Worm (Caenorhabditis elegans) whole organism, L3 larva: ENCODE measurements around the gene num-1.

ENCODE experiments used
- R02D3.7 ChIP-seq: fragments of 150-350 bp; optimal IDR thresholded peaks from 2 replicates; lab custom pipeline; 2014; ENCODE audit warnings: missing biosample characterization, missing genetic modification characterization
- ZK546.5 ChIP-seq: sonication (generic microtip); optimal IDR thresholded peaks from 2 replicates; lab custom pipeline; 2017; ENCODE audit warnings: missing biosample characterization, missing genetic modification characterization
- ama-1 ChIP-seq: fragments of 150-350 bp; optimal IDR thresholded peaks from 2 replicates; lab custom pipeline; 2018
- ceh-16 ChIP-seq: sonication (generic microtip); optimal IDR thresholded peaks from 2 replicates; lab custom pipeline; 2017; ENCODE audit warnings: missing biosample characterization, missing genetic modification characterization
- ceh-28 ChIP-seq: fragments of 150-350 bp; optimal IDR thresholded peaks from 2 replicates; lab custom pipeline; 2014; ENCODE audit warnings: missing biosample characterization, missing genetic modification reagents, missing genetic modification characterization
- ceh-9 ChIP-seq: sonication (generic microtip); optimal IDR thresholded peaks from 2 replicates; lab custom pipeline; 2018; ENCODE audit warnings: missing biosample characterization, missing genetic modification characterization
- daf-12 ChIP-seq: fragments of 150-350 bp; optimal IDR thresholded peaks from 2 replicates; lab custom pipeline; 2014; ENCODE audit warnings: missing biosample characterization, missing genetic modification reagents, missing genetic modification characterization
- egl-27 ChIP-seq: sonication (generic microtip); optimal IDR thresholded peaks from 4 replicates; lab custom pipeline; 2017; ENCODE audit warnings: missing biosample characterization, missing genetic modification reagents, missing genetic modification characterization
- elt-3 ChIP-seq, 3 experiments: fragments of 150-350 bp in 1 of 3; sonication (generic microtip) in 2 of 3; optimal IDR thresholded peaks; 2 replicates in 2 of 3; 4 replicates in 1 of 3; lab custom pipeline; 2014 to 2017; ENCODE audit warnings: missing biosample characterization in 3 of 3, missing genetic modification characterization in 3 of 3
- eor-1 ChIP-seq, 2 experiments: fragments of 150-350 bp; optimal IDR thresholded peaks; 2 replicates each; lab custom pipeline; 2014 to 2018; ENCODE audit warnings: missing biosample characterization in 2 of 2, missing genetic modification characterization in 2 of 2
- fkh-10 ChIP-seq: sonication (generic microtip); optimal IDR thresholded peaks from 2 replicates; lab custom pipeline; 2017; ENCODE audit warnings: missing biosample characterization, missing genetic modification reagents, missing genetic modification characterization
- fkh-2 ChIP-seq: fragments of 150-350 bp; optimal IDR thresholded peaks from 2 replicates; lab custom pipeline; 2014; ENCODE audit warnings: missing biosample characterization, missing genetic modification reagents, missing genetic modification characterization
- fos-1 ChIP-seq: fragments of 150-350 bp; optimal IDR thresholded peaks from 2 replicates; lab custom pipeline; 2014; ENCODE audit warnings: missing biosample characterization, missing genetic modification characterization
- hmg-11 ChIP-seq: sonication (generic microtip); optimal IDR thresholded peaks from 2 replicates; lab custom pipeline; 2016; ENCODE audit warnings: missing genetic modification characterization, missing compliant biosample characterization
- jun-1 ChIP-seq: fragments of 150-350 bp; optimal IDR thresholded peaks from 2 replicates; lab custom pipeline; 2014; ENCODE audit warnings: missing biosample characterization, missing genetic modification reagents, missing genetic modification characterization
- lin-15B ChIP-seq: fragments of 150-350 bp; optimal IDR thresholded peaks from 2 replicates; lab custom pipeline; 2014; ENCODE audit warnings: missing biosample characterization, missing genetic modification characterization
- mdl-1 ChIP-seq: fragments of 150-350 bp; optimal IDR thresholded peaks from 2 replicates; lab custom pipeline; 2014; ENCODE audit warnings: missing biosample characterization, missing genetic modification characterization
- mml-1 ChIP-seq: fragments of 150-350 bp; sonication (generic microtip); optimal IDR thresholded peaks from 3 replicates; lab custom pipeline; 2014; ENCODE audit warnings: missing biosample characterization, missing genetic modification characterization
- nfya-1 ChIP-seq: sonication (generic microtip); optimal IDR thresholded peaks from 2 replicates; lab custom pipeline; 2017; ENCODE audit warnings: missing genetic modification characterization, mild to moderate bottlenecking, missing compliant biosample characterization, antibody characterized with exemption, moderate library complexity; ENCODE audit not compliant: insufficient read depth
- nhr-12 ChIP-seq: fragments of 150-350 bp; optimal IDR thresholded peaks from 2 replicates; lab custom pipeline; 2014; ENCODE audit warnings: missing biosample characterization, missing genetic modification characterization
- nhr-23 ChIP-seq: fragments of 150-350 bp; optimal IDR thresholded peaks from 2 replicates; lab custom pipeline; 2014; ENCODE audit warnings: missing biosample characterization, missing genetic modification reagents, missing genetic modification characterization
- nhr-237 ChIP-seq: fragments of 150-350 bp; optimal IDR thresholded peaks from 2 replicates; lab custom pipeline; 2014; ENCODE audit warnings: missing biosample characterization, missing genetic modification characterization
- nhr-25 ChIP-seq: sonication (generic microtip); optimal IDR thresholded peaks from 2 replicates; lab custom pipeline; 2017; ENCODE audit warnings: missing biosample characterization, missing genetic modification characterization
- nhr-28 ChIP-seq: fragments of 150-350 bp; optimal IDR thresholded peaks from 2 replicates; lab custom pipeline; 2014; ENCODE audit warnings: missing biosample characterization, missing genetic modification characterization
- nhr-43 ChIP-seq: sonication (generic microtip); optimal IDR thresholded peaks from 2 replicates; lab custom pipeline; 2016; ENCODE audit warnings: mild to moderate bottlenecking, missing genetic modification characterization, missing compliant biosample characterization; ENCODE audit not compliant: poor library complexity, severe bottlenecking
- nhr-67 ChIP-seq: fragments of 150-350 bp; optimal IDR thresholded peaks from 2 replicates; lab custom pipeline; 2014; ENCODE audit warnings: missing biosample characterization, missing genetic modification characterization
- nhr-76 ChIP-seq: fragments of 150-350 bp; sonication (generic microtip); optimal IDR thresholded peaks from 5 replicates; lab custom pipeline; 2014; ENCODE audit warnings: missing biosample characterization, missing genetic modification characterization
- pqm-1 ChIP-seq: fragments of 150-350 bp; optimal IDR thresholded peaks from 2 replicates; lab custom pipeline; 2017; ENCODE audit warnings: missing biosample characterization, missing genetic modification characterization, inconsistent platforms
- sea-2 ChIP-seq: fragments of 150-350 bp; sonication (generic microtip); optimal IDR thresholded peaks from 4 replicates; lab custom pipeline; 2014; ENCODE audit warnings: missing biosample characterization, missing genetic modification reagents, missing genetic modification characterization
- snpc-4 ChIP-seq: fragments of 150-350 bp; optimal IDR thresholded peaks from 2 replicates; lab custom pipeline; 2014; ENCODE audit warnings: missing biosample characterization, missing genetic modification characterization
- unc-62 ChIP-seq: fragments of 150-350 bp; sonication (generic microtip); optimal IDR thresholded peaks from 4 replicates; lab custom pipeline; 2014; ENCODE audit warnings: missing biosample characterization, missing genetic modification reagents, missing genetic modification characterization
- zag-1 ChIP-seq: fragments of 150-350 bp; optimal IDR thresholded peaks from 2 replicates; lab custom pipeline; 2014; ENCODE audit warnings: missing biosample characterization, missing genetic modification characterization
- ztf-11 ChIP-seq: fragments of 150-350 bp; optimal IDR thresholded peaks from 2 replicates; lab custom pipeline; 2014; ENCODE audit warnings: missing biosample characterization, missing genetic modification characterization
- ztf-4 ChIP-seq: fragments of 150-350 bp; optimal IDR thresholded peaks from 2 replicates; lab custom pipeline; 2014; ENCODE audit warnings: missing biosample characterization, missing genetic modification characterization

The num-1 gene

ce11 chrV:20803464-20803863 is 26.1 kb upstream of the num-1 start:
- TF ChIP-seq snpc-4 (tag; lab: Kevin White, UChicago): peak; percentile 73

ce11 chrV:20807038-20807437 is 22.6 kb upstream of the num-1 start, which contains the start of gene Y44A6D.6:
Gene Y44A6D.6 (plus strand): TSS chrV:20807338.
- TF ChIP-seq ztf-4 (tag; lab: Kevin White, UChicago) (no peak), fos-1 (no peak), fkh-10 (GFP tag; lab: Kevin White, UChicago) (no peak), nhr-25 (no peak), nhr-12 (tag; lab: Kevin White, UChicago) (no peak), ztf-11 (no peak), nhr-43 (no peak), ZK546.5 (tag; lab: Kevin White, UChicago) (no peak), pqm-1 (tag; lab: Kevin White, UChicago) (no peak), nhr-67 (tag; lab: Kevin White, UChicago) (no peak), hmg-11 (no peak), daf-12 (tag; lab: Kevin White, UChicago) (no peak)

ce11 chrV:20813646-20814045 is 16.0 kb upstream of the num-1 start:
- no peak for TF ChIP-seq zag-1 (tag; lab: Kevin White, UChicago)
- no peak for TF ChIP-seq ztf-11
- no peak for TF ChIP-seq nhr-28 (tag; lab: Kevin White, UChicago)
- no peak for TF ChIP-seq nhr-43
- no peak for TF ChIP-seq sea-2 (GFP tag; lab: Kevin White, UChicago)
- TF ChIP-seq jun-1 (tag; lab: Kevin White, UChicago): no peak
- TF ChIP-seq lin-15B (tag; lab: Kevin White, UChicago): no peak
- no peak for TF ChIP-seq pqm-1 (tag; lab: Kevin White, UChicago)
- no peak for TF ChIP-seq egl-27 (tag; lab: Kevin White, UChicago)
- TF ChIP-seq ztf-4 (tag; lab: Kevin White, UChicago): no peak
- no peak for TF ChIP-seq nfya-1 (tag; lab: Kevin White, UChicago)
- TF ChIP-seq nhr-67 (tag; lab: Kevin White, UChicago): no peak
- TF ChIP-seq nhr-23 (tag; lab: Kevin White, UChicago): no peak
- TF ChIP-seq fkh-2 (tag; lab: Kevin White, UChicago): no peak

- TF ChIP-seq unc-62 (no peak), sea-2 (GFP tag; lab: Kevin White, UChicago) (no peak), elt-3 (tag; optimal IDR thresholded peaks at IDR 0.05; lab: Kevin White, UChicago) (no peak), mml-1 (no peak), eor-1 (tag; optimal IDR thresholded peaks at IDR 0.05; lab: Kevin White, UChicago) (no peak), R02D3.7 (tag; lab: Kevin White, UChicago) (no peak), nhr-237 (tag; lab: Kevin White, UChicago) (no peak), hmg-11 (no peak), ceh-28 (tag; lab: Kevin White, UChicago) (no peak), zag-1 (tag; lab: Kevin White, UChicago) (no peak), nhr-23 (tag; lab: Kevin White, UChicago) (no peak)
These were observed 15.2 kb upstream of the num-1 start, which contains the start of gene Y44A6D.7 for ce11 chrV:20814424-20814823. Gene Y44A6D.7 (plus strand): TSS chrV:20814724.

ce11 chrV:20815842-20816241 is 13.8 kb upstream of the num-1 start, which contains the start of gene sshk-1:
Gene sshk-1 (plus strand): TSS chrV:20816142.
- no peak for TF ChIP-seq nhr-12 (tag; lab: Kevin White, UChicago)
- TF ChIP-seq ama-1: no peak
- no peak for TF ChIP-seq ztf-4 (tag; lab: Kevin White, UChicago)
- TF ChIP-seq egl-27 (tag; lab: Kevin White, UChicago): no peak
- no peak for TF ChIP-seq mdl-1 (tag; lab: Kevin White, UChicago)
- no peak for TF ChIP-seq nhr-76 (tag; lab: Kevin White, UChicago)
- no peak for TF ChIP-seq ceh-9 (tag; lab: Kevin White, UChicago)
- no peak for TF ChIP-seq daf-12 (tag; lab: Kevin White, UChicago)
- no peak for TF ChIP-seq lin-15B (tag; lab: Kevin White, UChicago)
- TF ChIP-seq ceh-16: no peak
- no peak for TF ChIP-seq pqm-1 (tag; lab: Kevin White, UChicago)
- no peak for TF ChIP-seq hmg-11
- no peak for TF ChIP-seq ZK546.5 (tag; lab: Kevin White, UChicago)
